Worm (Caenorhabditis elegans): ENCODE measurements around the gene srz-58.

- TF ChIP-seq hlh-12 (tag; optimal IDR thresholded peaks at IDR 0.05) (no peak), ama-1 (optimal IDR thresholded peaks at IDR 0.05) (no peak), ama-1 (GFP tag; optimal IDR thresholded peaks at IDR 0.05) (no peak), nhr-27 (tag; optimal IDR thresholded peaks at IDR 0.05) (no peak)
Observed at ce11 chrV:17327867-17328266, 9.9 kb downstream of the srz-58 start, which contains the start of gene sdz-16.

All from whole organism, young adult.